Fruit fly (Drosophila melanogaster): ENCODE measurements around the gene CG17195.

The CG17195 gene

DNA sequence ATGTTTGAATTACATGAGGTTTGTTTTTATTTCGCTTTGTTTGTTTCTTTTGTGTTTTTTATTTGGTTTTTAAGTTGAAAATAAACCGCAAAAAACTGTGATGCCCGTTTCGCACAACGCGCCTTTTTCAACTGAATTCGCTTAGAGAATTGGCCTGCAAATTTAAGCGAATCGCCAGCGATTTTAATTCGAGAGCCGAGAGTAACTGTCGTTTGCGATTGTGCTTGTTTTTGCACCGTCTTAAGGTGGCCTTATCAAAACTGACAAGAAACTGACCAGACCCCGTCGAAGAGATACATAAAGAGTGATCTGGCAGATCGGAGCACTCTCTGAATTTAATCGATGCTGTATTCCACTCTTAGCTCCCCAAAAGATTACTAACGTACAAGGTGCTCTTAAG is 16.8 kb downstream of the CG17195 start:
- no peak for TF ChIP-seq CG17801 (GFP tag; optimal IDR thresholded peaks at IDR 0.05; ENCODE audit: partially characterized antibody)

DNA sequence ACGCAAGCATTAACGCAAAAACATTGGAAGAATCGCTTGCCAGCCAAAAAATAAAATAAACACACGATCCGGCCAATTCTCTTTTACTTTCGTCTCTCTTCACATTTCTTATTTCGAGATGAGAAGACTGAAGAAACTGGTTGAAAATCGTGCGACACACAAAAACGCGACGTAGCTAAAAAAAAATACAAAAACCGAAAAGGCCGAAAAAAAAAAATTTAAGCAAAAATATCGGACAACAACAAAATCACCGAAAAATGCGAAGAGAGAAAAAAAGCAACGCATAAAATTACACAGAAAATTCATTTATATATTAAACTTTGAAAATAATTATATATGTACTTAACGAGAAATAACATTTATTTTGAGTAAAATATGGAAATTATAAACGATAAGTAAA is 17.6 kb downstream of the CG17195 start:
- TF ChIP-seq CG17801 (GFP tag; optimal IDR thresholded peaks at IDR 0.05; ENCODE audit: partially characterized antibody), result no peak

DNA sequence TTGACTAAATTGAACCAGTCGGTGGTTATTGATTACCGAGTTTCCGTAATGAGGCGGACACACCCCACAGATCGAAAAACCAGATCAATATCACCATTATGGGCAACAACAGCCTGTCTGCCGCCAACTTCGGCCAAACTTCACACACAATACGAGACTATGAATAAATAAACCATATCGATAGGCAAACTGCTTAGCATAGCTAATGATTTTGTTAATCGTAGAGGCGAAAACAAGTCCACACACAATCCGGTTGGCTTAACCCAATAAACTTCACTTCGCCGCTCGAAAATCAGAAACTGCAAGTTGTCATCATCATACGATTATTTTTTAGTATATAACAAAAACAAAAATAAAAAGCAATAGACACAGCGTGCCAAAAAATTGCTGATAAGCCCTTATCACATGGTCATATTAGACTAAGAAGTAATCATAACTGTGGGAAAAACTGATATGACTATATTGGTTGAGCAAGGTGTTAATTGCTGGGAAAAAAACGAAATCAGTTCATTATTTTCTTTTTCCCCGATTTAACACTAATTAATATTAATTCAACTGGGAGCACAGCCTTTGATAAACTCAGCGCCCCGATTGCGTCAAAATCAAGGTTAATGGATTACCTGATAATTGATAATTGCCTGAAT is 21.0 kb downstream of the CG17195 start:
- no peak for TF ChIP-seq CG17801 (GFP tag; optimal IDR thresholded peaks at IDR 0.05; ENCODE audit: partially characterized antibody)

DNA sequence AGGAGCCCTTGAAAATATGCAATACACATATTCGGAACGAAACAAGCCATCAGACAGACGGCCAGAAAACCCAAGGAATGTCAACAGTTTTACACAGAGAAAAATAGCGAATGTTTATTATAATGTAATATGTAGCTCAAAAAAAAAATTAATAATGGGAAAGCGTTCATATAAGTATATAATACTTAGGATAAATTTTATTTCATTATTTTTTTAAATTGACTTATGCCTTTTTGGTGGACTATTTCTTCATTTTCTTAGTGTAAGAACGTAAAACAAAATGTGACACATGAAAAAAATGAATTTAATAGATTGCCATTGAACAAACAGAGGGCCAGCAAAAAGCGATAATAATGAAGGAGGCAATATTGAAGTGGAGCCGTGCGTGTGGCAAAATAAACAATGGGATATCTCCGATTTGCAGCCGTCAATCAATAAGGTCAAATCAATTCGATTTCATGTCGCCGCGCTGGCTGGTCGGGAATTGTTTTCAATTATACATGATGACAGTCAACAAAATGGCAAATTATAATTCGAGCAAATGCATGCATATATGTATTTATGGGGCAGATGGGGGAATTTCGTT is 22.1 kb downstream of the CG17195 start:
- TF ChIP-seq CG17801 (GFP tag; optimal IDR thresholded peaks at IDR 0.05; ENCODE audit: partially characterized antibody), result no peak

DNA sequence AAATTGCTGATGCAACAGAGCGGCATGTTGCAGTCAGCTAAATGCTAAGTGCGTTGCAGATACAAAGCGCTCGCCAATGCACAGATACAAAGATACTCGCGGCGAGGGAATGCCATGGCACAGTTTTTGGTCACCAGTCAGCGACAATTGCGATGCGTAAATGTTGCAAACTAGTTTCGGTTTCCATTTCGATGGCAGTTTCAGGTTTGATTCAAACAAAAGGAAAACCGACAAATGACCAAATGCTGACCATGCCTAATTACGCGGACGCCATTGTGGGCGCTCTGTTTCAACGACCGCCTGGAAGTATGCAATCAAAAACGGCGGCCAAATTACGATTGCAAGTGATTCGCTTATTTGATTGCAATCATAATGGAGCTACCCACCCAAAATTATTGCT is 23.2 kb downstream of the CG17195 start:
- TF ChIP-seq CG17801 (GFP tag; optimal IDR thresholded peaks at IDR 0.05; ENCODE audit: partially characterized antibody), result no peak

DNA sequence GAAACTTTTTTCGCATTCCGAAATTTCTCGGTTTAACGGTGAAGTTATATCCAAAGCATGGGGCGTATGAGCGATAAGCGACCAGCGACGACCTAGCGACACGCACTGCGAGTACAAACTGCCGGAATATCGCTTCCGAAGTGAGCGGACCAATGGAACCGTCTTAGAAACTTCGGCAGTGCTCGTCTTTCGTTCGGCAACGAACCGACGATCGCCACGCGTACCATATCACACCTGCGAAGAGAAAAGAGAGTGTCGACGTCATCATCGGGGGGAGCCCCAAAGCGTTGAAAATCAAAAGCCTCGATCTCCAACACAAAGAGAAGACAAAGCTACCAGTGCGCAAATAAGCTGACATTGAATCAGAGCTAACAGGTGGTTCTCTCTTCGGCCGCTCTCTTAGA is 36.6 kb downstream of the CG17195 start, which contains the start of gene LpR2:
LpR2 (minus strand) TSS at position 118 of the 404 bp plus-strand sequence.
- TF ChIP-seq CG17801 (GFP tag; optimal IDR thresholded peaks at IDR 0.05; ENCODE audit: partially characterized antibody), result peak; percentile 76

- peak; percentile 26 for TF ChIP-seq CG17801 (GFP tag; optimal IDR thresholded peaks at IDR 0.05; ENCODE audit: partially characterized antibody)
These were observed 37.3 kb downstream of the CG17195 start for dm6 chr3R:25739727-25740126.

DNA sequence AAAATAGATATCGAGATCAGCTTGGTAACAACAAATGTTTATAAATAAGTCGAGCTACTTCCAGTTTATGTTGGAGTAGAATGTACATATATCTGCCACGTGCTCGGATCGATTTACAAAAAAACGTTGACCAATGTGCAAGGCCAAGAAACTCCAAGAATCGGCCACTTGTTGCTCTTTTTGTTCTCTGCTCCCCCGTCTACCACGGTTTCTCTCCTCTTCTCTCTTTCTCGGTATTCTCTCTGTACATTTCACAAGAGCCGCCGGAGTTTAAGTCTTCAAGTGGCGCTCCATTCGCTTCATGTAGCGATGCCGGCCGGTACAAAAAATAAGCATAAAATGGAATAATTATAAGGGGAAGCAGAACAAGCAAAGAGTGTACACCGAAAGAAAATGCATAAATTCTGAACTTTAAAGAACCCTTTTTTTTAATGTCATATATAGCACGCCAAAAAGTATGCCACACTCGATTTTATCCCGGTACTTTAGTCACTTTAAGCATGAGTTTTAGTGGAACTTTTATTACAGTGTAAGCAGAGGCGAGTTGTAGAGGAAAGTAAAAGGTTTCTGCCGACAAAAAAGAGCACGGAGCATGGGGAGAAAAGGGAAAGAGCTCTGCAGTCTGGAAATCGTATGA is 39.1 kb downstream of the CG17195 start:
- peak; percentile 97 for TF ChIP-seq CG17801 (GFP tag; optimal IDR thresholded peaks at IDR 0.05; ENCODE audit: partially characterized antibody)

DNA sequence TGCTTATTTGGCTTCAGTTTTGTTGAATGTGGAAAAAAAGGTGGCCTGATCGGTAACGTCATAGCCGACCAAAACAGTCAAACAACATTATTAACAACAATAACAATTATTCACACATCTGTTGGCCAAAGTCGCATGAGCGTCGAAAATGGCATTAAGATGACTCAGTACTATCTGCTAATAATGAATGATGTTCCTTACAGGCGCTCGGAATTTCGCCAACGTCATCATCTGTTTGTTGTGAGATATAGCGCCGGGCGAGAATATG is 41.3 kb downstream of the CG17195 start:
- peak; percentile 62 for TF ChIP-seq CG17801 (GFP tag; optimal IDR thresholded peaks at IDR 0.05; ENCODE audit: partially characterized antibody)

- no peak for TF ChIP-seq CG17801 (GFP tag; optimal IDR thresholded peaks at IDR 0.05; ENCODE audit: partially characterized antibody)
These were observed 41.8 kb downstream of the CG17195 start for dm6 chr3R:25734967-25735800.
